Fruit fly (Drosophila melanogaster): ENCODE data around the gene Cpr67B.

Cpr67B gene

dm6 chr3L:9383345-9384075 is 21.1 kb upstream of the Cpr67B start, which contains the start of gene Hsp27:
Gene Hsp27, plus strand, starts transcription at chr3L:9384063.
- TF ChIP-seq aop (GFP tag; IDR thresholded peaks at IDR 0.05) (peak; percentile 90), C15 (GFP tag; IDR thresholded peaks at IDR 0.05) (peak; percentile 96), Hmr (GFP tag; optimal IDR thresholded peaks at IDR 0.05) (peak; percentile 98), CG6272 (GFP tag; IDR thresholded peaks at IDR 0.05) (peak; percentile 98), Atf-2 (GFP tag; optimal IDR thresholded peaks at IDR 0.05) (peak; percentile 86), CG9932 (GFP tag; IDR thresholded peaks at IDR 0.05) (peak; percentile 96), zen2 (GFP tag; IDR thresholded peaks at IDR 0.05; ENCODE audit: partially characterized antibody) (no peak), HLHmδ (GFP tag; optimal IDR thresholded peaks at IDR 0.05) (no peak), CG1832 (GFP tag; optimal IDR thresholded peaks at IDR 0.05) (peak; percentile 65), CG8924 (tag; optimal IDR thresholded peaks at IDR 0.05) (peak; percentile 98), ranshi (GFP tag; IDR thresholded peaks at IDR 0.05) (peak; percentile 99), CG2199 (GFP tag; IDR thresholded peaks at IDR 0.05) (peak; percentile 99), Awh (GFP tag; IDR thresholded peaks at IDR 0.05) (peak; percentile 99), tio (GFP tag; optimal IDR thresholded peaks at IDR 0.05) (peak; percentile 97), pnt (GFP tag; optimal IDR thresholded peaks at IDR 0.05) (peak; percentile 96), YL-1 (GFP tag; optimal IDR thresholded peaks at IDR 0.05) (peak; percentile 94), CG15514 (GFP tag; optimal IDR thresholded peaks at IDR 0.05) (peak; percentile 93), CG8765 (GFP tag; IDR thresholded peaks at IDR 0.05) (peak; percentile 97), zfh1 (GFP tag; IDR thresholded peaks at IDR 0.05) (peak; percentile 99), Fer3 (tag; optimal IDR thresholded peaks at IDR 0.05) (peak; percentile 97), grau (tag; optimal IDR thresholded peaks at IDR 0.05) (peak; percentile 97), abd-A (tag; optimal IDR thresholded peaks at IDR 0.05) (peak; percentile 64), tin (GFP tag; optimal IDR thresholded peaks at IDR 0.05) (peak; percentile 98), trh (GFP tag; optimal IDR thresholded peaks at IDR 0.05) (peak; percentile 96), pum (GFP tag; optimal IDR thresholded peaks at IDR 0.05) (peak; percentile 94), CG9215 (GFP tag; IDR thresholded peaks at IDR 0.05) (peak; percentile 96), row (GFP tag; IDR thresholded peaks at IDR 0.05) (peak; percentile 98), CG7372 (GFP tag; IDR thresholded peaks at IDR 0.05) (peak; percentile 97), CG34376 (GFP tag; optimal IDR thresholded peaks at IDR 0.05) (peak; percentile 94), CG9437 (GFP tag; optimal IDR thresholded peaks at IDR 0.05) (peak; percentile 92), CG8281 (tag; optimal IDR thresholded peaks at IDR 0.05) (peak; percentile 89), CG6175 (GFP tag; IDR thresholded peaks at IDR 0.05) (peak; percentile 97), cwo (GFP tag; optimal IDR thresholded peaks at IDR 0.05) (peak; percentile 97), CG31365 (tag; optimal IDR thresholded peaks at IDR 0.05) (peak; percentile 89), onecut (GFP tag; IDR thresholded peaks at IDR 0.05) (peak; percentile 94), Ets97D (GFP tag; optimal IDR thresholded peaks at IDR 0.05) (peak; percentile 90), Atf3 (GFP tag; optimal IDR thresholded peaks at IDR 0.05) (peak; percentile 74), ATbp (GFP tag; optimal IDR thresholded peaks at IDR 0.05) (peak; percentile 99), CG2889 (GFP tag; IDR thresholded peaks at IDR 0.05) (peak; percentile 94), tll (GFP tag; optimal IDR thresholded peaks at IDR 0.05) (peak in 1 of 2 experiments; percentile 50), CTCF (GFP tag; optimal IDR thresholded peaks at IDR 0.05) (peak; percentile 71), caup (GFP tag; optimal IDR thresholded peaks at IDR 0.05; ENCODE audit: severe bottlenecking) (peak; percentile 95), ttk (GFP tag; IDR thresholded peaks at IDR 0.05) (peak; percentile 98), emc (GFP tag; optimal IDR thresholded peaks at IDR 0.05) (peak; percentile 88), Ravus (GFP tag; IDR thresholded peaks at IDR 0.05) (peak; percentile 95), ara (GFP tag; IDR thresholded peaks at IDR 0.05) (peak; percentile 99), toy (GFP tag; IDR thresholded peaks at IDR 0.05) (peak; percentile 93), CG31224 (GFP tag; IDR thresholded peaks at IDR 0.05) (peak; percentile 96), ind (GFP tag; optimal IDR thresholded peaks at IDR 0.05) (peak; percentile 99), zfh2 (GFP tag; optimal IDR thresholded peaks at IDR 0.05) (peak; percentile 96), Lpt (GFP tag; optimal IDR thresholded peaks at IDR 0.05) (no peak)
